Worm (Caenorhabditis elegans) whole organism, L1 larva: Measurements from ENCODE around the gene ZK994.6.

ENCODE experiments used
- C16A3.4 ChIP-seq: fragments of 150-350 bp; optimal IDR thresholded peaks from 2 replicates; lab custom pipeline; 2014; ENCODE audit warnings: missing biosample characterization, missing genetic modification characterization
- F16B12.6 ChIP-seq: fragments of 150-350 bp; optimal IDR thresholded peaks from 2 replicates; lab custom pipeline; 2014; ENCODE audit warnings: missing biosample characterization, missing genetic modification characterization
- aha-1 ChIP-seq: fragments of 150-350 bp; optimal IDR thresholded peaks from 2 replicates; lab custom pipeline; 2014; ENCODE audit warnings: missing biosample characterization, missing genetic modification characterization
- alr-1 ChIP-seq: fragments of 200-800 bp; sonication (Bioruptor generic); optimal IDR thresholded peaks from 2 replicates; lab custom pipeline; 2018; ENCODE audit warnings: borderline replicate concordance, mild to moderate bottlenecking, missing genetic modification characterization, missing compliant biosample characterization
- ama-1 ChIP-seq: fragments of 150-350 bp; optimal IDR thresholded peaks from 2 replicates; lab custom pipeline; 2014
- blmp-1 ChIP-seq: fragments of 150-350 bp; optimal IDR thresholded peaks from 2 replicates; lab custom pipeline; 2014; ENCODE audit warnings: missing biosample characterization, missing genetic modification characterization
- ceh-63 ChIP-seq: fragments of 200-800 bp; sonication (Bioruptor generic); optimal IDR thresholded peaks from 2 replicates; lab custom pipeline; 2018; ENCODE audit warnings: mild to moderate bottlenecking, missing genetic modification characterization, missing compliant biosample characterization
- ceh-90 ChIP-seq: sonication (generic microtip); optimal IDR thresholded peaks from 2 replicates; lab custom pipeline; 2016; ENCODE audit warnings: missing genetic modification characterization, missing compliant biosample characterization
- ces-1 ChIP-seq: fragments of 150-350 bp; optimal IDR thresholded peaks from 2 replicates; lab custom pipeline; 2014; ENCODE audit warnings: missing biosample characterization, missing genetic modification reagents, missing genetic modification characterization
- efl-1 ChIP-seq, 4 experiments: fragments of 150-350 bp; optimal IDR thresholded peaks in 3 of 4; peaks in 1 of 4; 1 replicate in 1 of 4; 2 replicates in 3 of 4; lab custom pipeline; 2014; ENCODE audit warnings: missing biosample characterization in 2 of 4, missing genetic modification characterization in 2 of 4, missing genetic modification reagents in 2 of 4
- efl-3 ChIP-seq: fragments of 200-800 bp; sonication (Bioruptor generic); optimal IDR thresholded peaks from 2 replicates; lab custom pipeline; 2018; ENCODE audit warnings: mild to moderate bottlenecking, missing genetic modification characterization, missing compliant biosample characterization
- egl-13 ChIP-seq: sonication (generic microtip); optimal IDR thresholded peaks from 2 replicates; lab custom pipeline; 2016; ENCODE audit warnings: missing genotype, missing genetic modification reagents, missing genetic modification characterization, missing compliant biosample characterization
- egl-27 ChIP-seq, 2 experiments: fragments of 150-350 bp in 1 of 2; sonication (generic microtip); optimal IDR thresholded peaks; 3 replicates each; lab custom pipeline; 2017 to 2018; ENCODE audit warnings: missing biosample characterization in 2 of 2, missing genetic modification characterization in 2 of 2, missing genetic modification reagents in 2 of 2
- elt-2 ChIP-seq: sonication (generic microtip); optimal IDR thresholded peaks from 2 replicates; lab custom pipeline; 2016; ENCODE audit warnings: missing genetic modification characterization, mild to moderate bottlenecking, inconsistent platforms, missing compliant biosample characterization, missing genetic modification reagents
- elt-3 ChIP-seq, 6 experiments: fragments of 150-350 bp in 1 of 6; sonication (generic microtip); optimal IDR thresholded peaks; 2 replicates each; lab custom pipeline; 2017 to 2018; ENCODE audit warnings: missing biosample characterization in 6 of 6, missing genetic modification characterization in 6 of 6, inconsistent platforms in 1 of 6
- fkh-10 ChIP-seq: sonication (generic microtip); optimal IDR thresholded peaks from 2 replicates; lab custom pipeline; 2017; ENCODE audit warnings: missing biosample characterization, missing genetic modification reagents, missing genetic modification characterization
- fkh-4 ChIP-seq: sonication (generic microtip); optimal IDR thresholded peaks from 2 replicates; lab custom pipeline; 2016; ENCODE audit warnings: missing compliant biosample characterization, missing genetic modification characterization, borderline replicate concordance
- fkh-8 ChIP-seq: sonication (generic microtip); optimal IDR thresholded peaks from 2 replicates; lab custom pipeline; 2016; ENCODE audit warnings: mild to moderate bottlenecking, missing genetic modification characterization, missing compliant biosample characterization
- hlh-4 ChIP-seq: sonication (generic microtip); optimal IDR thresholded peaks from 2 replicates; lab custom pipeline; 2016; ENCODE audit warnings: mild to moderate bottlenecking, missing genetic modification characterization, missing compliant biosample characterization
- irx-1 ChIP-seq: sonication (generic microtip); optimal IDR thresholded peaks from 2 replicates; lab custom pipeline; 2016; ENCODE audit warnings: missing genetic modification characterization, missing compliant biosample characterization
- jun-1 ChIP-seq: fragments of 150-350 bp; optimal IDR thresholded peaks from 2 replicates; lab custom pipeline; 2014; ENCODE audit warnings: missing biosample characterization, missing genetic modification reagents, missing genetic modification characterization
- lin-14 ChIP-seq: fragments of 200-800 bp; sonication (Bioruptor generic); optimal IDR thresholded peaks from 2 replicates; lab custom pipeline; 2018; ENCODE audit warnings: mild to moderate bottlenecking, missing genetic modification characterization, moderate library complexity, missing compliant biosample characterization
- lin-35 ChIP-seq, 2 experiments: fragments of 150-350 bp; optimal IDR thresholded peaks; 2 replicates each; lab custom pipeline; 2014; ENCODE audit warnings: missing biosample characterization in 2 of 2, missing genetic modification characterization in 2 of 2, missing genetic modification reagents in 2 of 2
- lir-3 ChIP-seq: sonication (generic microtip); optimal IDR thresholded peaks from 2 replicates; lab custom pipeline; 2016; ENCODE audit warnings: mild to moderate bottlenecking, missing genetic modification characterization, moderate library complexity, missing compliant biosample characterization; ENCODE audit not compliant: poor library complexity
- nhr-11 ChIP-seq: fragments of 150-350 bp; optimal IDR thresholded peaks from 2 replicates; lab custom pipeline; 2014; ENCODE audit warnings: missing biosample characterization, missing genetic modification characterization
- nhr-20 ChIP-seq: sonication (generic microtip); optimal IDR thresholded peaks from 2 replicates; lab custom pipeline; 2016; ENCODE audit warnings: mild to moderate bottlenecking, missing genetic modification characterization, missing compliant biosample characterization
- nhr-237 ChIP-seq: fragments of 150-350 bp; optimal IDR thresholded peaks from 2 replicates; lab custom pipeline; 2014; ENCODE audit warnings: missing biosample characterization, missing genetic modification characterization
- nhr-28 ChIP-seq: fragments of 150-350 bp; optimal IDR thresholded peaks from 2 replicates; lab custom pipeline; 2014; ENCODE audit warnings: missing biosample characterization, missing genetic modification characterization
- nhr-47 ChIP-seq: sonication (generic microtip); optimal IDR thresholded peaks from 2 replicates; lab custom pipeline; 2016; ENCODE audit warnings: mild to moderate bottlenecking, missing genetic modification characterization, moderate library complexity, missing compliant biosample characterization
- nhr-71 ChIP-seq: sonication (generic microtip); optimal IDR thresholded peaks from 2 replicates; lab custom pipeline; 2016; ENCODE audit warnings: mild to moderate bottlenecking, missing genetic modification characterization, moderate library complexity, missing compliant biosample characterization
- nhr-90 ChIP-seq: sonication (generic microtip); optimal IDR thresholded peaks from 2 replicates; lab custom pipeline; 2016; ENCODE audit warnings: mild to moderate bottlenecking, missing genetic modification characterization, missing compliant biosample characterization; ENCODE audit not compliant: poor library complexity
- snpc-4 ChIP-seq: fragments of 150-350 bp; optimal IDR thresholded peaks from 2 replicates; lab custom pipeline; 2014; ENCODE audit warnings: missing biosample characterization, missing genetic modification characterization
- snu-23 ChIP-seq: sonication (generic microtip); optimal IDR thresholded peaks from 2 replicates; lab custom pipeline; 2016; ENCODE audit warnings: missing genetic modification characterization, missing compliant biosample characterization
- sup-37 ChIP-seq: fragments of 200-800 bp; sonication (Bioruptor generic); optimal IDR thresholded peaks from 2 replicates; lab custom pipeline; 2018; ENCODE audit warnings: mild to moderate bottlenecking, missing genetic modification characterization, missing compliant biosample characterization
- swsn-7 ChIP-seq: sonication (generic microtip); optimal IDR thresholded peaks from 2 replicates; lab custom pipeline; 2016; ENCODE audit warnings: missing genetic modification characterization, missing compliant biosample characterization
- unc-130 ChIP-seq: fragments of 150-350 bp; optimal IDR thresholded peaks from 2 replicates; lab custom pipeline; 2017; ENCODE audit warnings: missing biosample characterization, missing genetic modification characterization, inconsistent platforms
- unc-30 ChIP-seq: sonication (generic microtip); optimal IDR thresholded peaks from 2 replicates; lab custom pipeline; 2017; ENCODE audit warnings: missing biosample characterization, missing genetic modification characterization
- unc-62 ChIP-seq: fragments of 150-350 bp; optimal IDR thresholded peaks from 2 replicates; lab custom pipeline; 2014; ENCODE audit warnings: missing biosample characterization, missing genetic modification reagents, missing genetic modification characterization
- unc-98 ChIP-seq: fragments of 200-800 bp; sonication (Bioruptor generic); IDR thresholded peaks from 2 replicates; pipeline ENCODE4 v1.3.6; 2022; ENCODE audit warnings: missing genetic modification characterization, missing compliant biosample characterization
- vab-15 ChIP-seq: sonication (generic microtip); optimal IDR thresholded peaks from 2 replicates; lab custom pipeline; 2017; ENCODE audit warnings: missing genotype, mild to moderate bottlenecking, missing genetic modification characterization, missing compliant biosample characterization
- zip-4 ChIP-seq: fragments of 200-800 bp; sonication (Bioruptor generic); optimal IDR thresholded peaks from 2 replicates; lab custom pipeline; 2018; ENCODE audit warnings: mild to moderate bottlenecking, missing genetic modification characterization, moderate library complexity, missing compliant biosample characterization
- ztf-11 ChIP-seq, 2 experiments: sonication (generic microtip); optimal IDR thresholded peaks; 2 replicates each; lab custom pipeline; 2016 to 2017; ENCODE audit warnings: missing genetic modification characterization in 2 of 2, missing biosample characterization in 1 of 2, missing compliant biosample characterization in 1 of 2
- ztf-4 ChIP-seq: fragments of 150-350 bp; optimal IDR thresholded peaks from 2 replicates; lab custom pipeline; 2014; ENCODE audit warnings: missing biosample characterization, missing genetic modification characterization

The ZK994.6 gene

ce11 chrV:8517711-8518110 lies 10.5 kb upstream of the ZK994.6 start:
- TF ChIP-seq nhr-90 (tag; lab: Kevin White, UChicago): no peak
- TF ChIP-seq efl-1 (optimal IDR thresholded peaks at IDR 0.05; lab: Kevin White, UChicago): no peak
- peak in 1 of 2 experiments; percentile 14 for TF ChIP-seq efl-1 (GFP tag; optimal IDR thresholded peaks at IDR 0.05 in 1 of 2; lab: Kevin White, UChicago)

ce11 chrV:8516426-8516825 lies 9.2 kb upstream of the ZK994.6 start:
- TF ChIP-seq lir-3 (tag; lab: Kevin White, UChicago) (no peak), efl-1 (optimal IDR thresholded peaks at IDR 0.05; lab: Kevin White, UChicago) (no peak), efl-1 (GFP tag; optimal IDR thresholded peaks at IDR 0.05 in 1 of 2; lab: Kevin White, UChicago) (no peak), ztf-11 (tag; optimal IDR thresholded peaks at IDR 0.05; lab: Kevin White, UChicago) (no peak), nhr-11 (tag; lab: Kevin White, UChicago) (no peak), ceh-63 (GFP tag; lab: Kevin White, UChicago) (no peak), F16B12.6 (tag; lab: Kevin White, UChicago) (no peak), lin-35 (GFP tag; optimal IDR thresholded peaks at IDR 0.05; lab: Kevin White, UChicago) (no peak), unc-130 (no peak), elt-3 (tag; optimal IDR thresholded peaks at IDR 0.05; lab: Kevin White, UChicago) (no peak), snu-23 (GFP tag; lab: Kevin White, UChicago) (no peak), sup-37 (no peak), efl-3 (GFP tag; lab: Kevin White, UChicago) (no peak), ceh-90 (no peak)

- TF ChIP-seq sup-37 (no peak), unc-62 (no peak), nhr-20 (tag; lab: Kevin White, UChicago) (no peak), alr-1 (tag; lab: Kevin White, UChicago) (no peak), jun-1 (tag; lab: Kevin White, UChicago) (no peak), ama-1 (lab: Kevin White, UChicago) (no peak), unc-30 (tag; lab: Kevin White, UChicago) (no peak), C16A3.4 (tag; lab: Kevin White, UChicago) (no peak), ceh-63 (GFP tag; lab: Kevin White, UChicago) (no peak), fkh-4 (tag; lab: Kevin White, UChicago) (no peak), swsn-7 (tag; lab: Kevin White, UChicago) (no peak), lin-35 (GFP tag; optimal IDR thresholded peaks at IDR 0.05; lab: Kevin White, UChicago) (no peak), lin-14 (GFP tag; lab: Kevin White, UChicago) (no peak), ztf-4 (tag; lab: Kevin White, UChicago) (no peak), nhr-47 (tag; lab: Kevin White, UChicago) (no peak), zip-4 (GFP tag; lab: Kevin White, UChicago) (no peak), nhr-28 (tag; lab: Kevin White, UChicago) (no peak), vab-15 (tag; lab: Kevin White, UChicago) (no peak)
Measured at ce11 chrV:8513361-8513760, 6.1 kb upstream of the ZK994.6 start, which contains the start of gene F45F2.9. F45F2.9 (minus strand) TSS chrV:8513461.

ce11 chrV:8500348-8500747 lies 6.9 kb downstream of the ZK994.6 start:
- TF ChIP-seq elt-2 (peak; percentile 92), nhr-237 (tag; lab: Kevin White, UChicago) (peak; percentile 12), aha-1 (tag; lab: Kevin White, UChicago) (peak; percentile 68), ztf-4 (tag; lab: Kevin White, UChicago) (peak; percentile 92), snu-23 (GFP tag; lab: Kevin White, UChicago) (peak; percentile 96), snpc-4 (tag; lab: Kevin White, UChicago) (peak; percentile 100), egl-27 (tag; optimal IDR thresholded peaks at IDR 0.05; lab: Kevin White, UChicago) (peak in 1 of 2 experiments; percentile 34), irx-1 (peak; percentile 91), unc-98 (GFP tag; lab: Robert Waterston, UW) (peak; percentile 75), lin-35 (GFP tag; optimal IDR thresholded peaks at IDR 0.05; lab: Kevin White, UChicago) (peak; percentile 70 to 83), F16B12.6 (tag; lab: Kevin White, UChicago) (peak; percentile 55), ama-1 (lab: Kevin White, UChicago) (peak; percentile 59), fkh-8 (tag; lab: Kevin White, UChicago) (peak; percentile 30), fkh-10 (GFP tag; lab: Kevin White, UChicago) (peak; percentile 55), nhr-71 (tag; lab: Kevin White, UChicago) (peak; percentile 94), nhr-28 (tag; lab: Kevin White, UChicago) (no peak), egl-13 (peak; percentile 89), ces-1 (peak; percentile 55), ztf-11 (tag; optimal IDR thresholded peaks at IDR 0.05; lab: Kevin White, UChicago) (peak in 1 of 2 experiments; percentile 90), blmp-1 (tag; lab: Kevin White, UChicago) (peak; percentile 33), swsn-7 (tag; lab: Kevin White, UChicago) (peak; percentile 94), fkh-4 (tag; lab: Kevin White, UChicago) (peak; percentile 66), unc-62 (peak; percentile 67), ceh-63 (GFP tag; lab: Kevin White, UChicago) (peak; percentile 2), hlh-4 (tag; lab: Kevin White, UChicago) (peak; percentile 25), nhr-11 (tag; lab: Kevin White, UChicago) (peak; percentile 67), nhr-20 (tag; lab: Kevin White, UChicago) (peak; percentile 93)
